Worm (Caenorhabditis elegans) whole organism, L3 larva: Measurements from ENCODE around the gene F13A2.3.

Source experiments
- R02D3.7 ChIP-seq: fragments of 150-350 bp; optimal IDR thresholded peaks from 2 replicates; lab custom pipeline; 2014; ENCODE audit warnings: missing biosample characterization, missing genetic modification characterization
- ZK546.5 ChIP-seq: sonication (generic microtip); optimal IDR thresholded peaks from 2 replicates; lab custom pipeline; 2017; ENCODE audit warnings: missing biosample characterization, missing genetic modification characterization
- ama-1 ChIP-seq: fragments of 150-350 bp; optimal IDR thresholded peaks from 2 replicates; lab custom pipeline; 2018
- ceh-16 ChIP-seq: sonication (generic microtip); optimal IDR thresholded peaks from 2 replicates; lab custom pipeline; 2017; ENCODE audit warnings: missing biosample characterization, missing genetic modification characterization
- ceh-28 ChIP-seq: fragments of 150-350 bp; optimal IDR thresholded peaks from 2 replicates; lab custom pipeline; 2014; ENCODE audit warnings: missing biosample characterization, missing genetic modification reagents, missing genetic modification characterization
- ceh-82 ChIP-seq: fragments of 150-350 bp; optimal IDR thresholded peaks from 2 replicates; lab custom pipeline; 2014; ENCODE audit warnings: missing biosample characterization, missing genetic modification characterization
- ceh-9 ChIP-seq: sonication (generic microtip); optimal IDR thresholded peaks from 2 replicates; lab custom pipeline; 2018; ENCODE audit warnings: missing biosample characterization, missing genetic modification characterization
- egl-27 ChIP-seq: sonication (generic microtip); optimal IDR thresholded peaks from 4 replicates; lab custom pipeline; 2017; ENCODE audit warnings: missing biosample characterization, missing genetic modification reagents, missing genetic modification characterization
- elt-2 ChIP-seq: sonication (generic microtip); optimal IDR thresholded peaks from 2 replicates; lab custom pipeline; 2016; ENCODE audit warnings: missing genetic modification reagents, mild to moderate bottlenecking, missing genetic modification characterization, missing compliant biosample characterization
- elt-3 ChIP-seq, 3 experiments: fragments of 150-350 bp in 1 of 3; sonication (generic microtip) in 2 of 3; optimal IDR thresholded peaks; 2 replicates in 2 of 3; 4 replicates in 1 of 3; lab custom pipeline; 2014 to 2017; ENCODE audit warnings: missing biosample characterization in 3 of 3, missing genetic modification characterization in 3 of 3
- eor-1 ChIP-seq, 2 experiments: fragments of 150-350 bp; optimal IDR thresholded peaks; 2 replicates each; lab custom pipeline; 2014 to 2018; ENCODE audit warnings: missing biosample characterization in 2 of 2, missing genetic modification characterization in 2 of 2
- fkh-10 ChIP-seq: sonication (generic microtip); optimal IDR thresholded peaks from 2 replicates; lab custom pipeline; 2017; ENCODE audit warnings: missing biosample characterization, missing genetic modification reagents, missing genetic modification characterization
- fkh-2 ChIP-seq: fragments of 150-350 bp; optimal IDR thresholded peaks from 2 replicates; lab custom pipeline; 2014; ENCODE audit warnings: missing biosample characterization, missing genetic modification reagents, missing genetic modification characterization
- hmg-11 ChIP-seq: sonication (generic microtip); optimal IDR thresholded peaks from 2 replicates; lab custom pipeline; 2016; ENCODE audit warnings: missing genetic modification characterization, missing compliant biosample characterization
- jun-1 ChIP-seq: fragments of 150-350 bp; optimal IDR thresholded peaks from 2 replicates; lab custom pipeline; 2014; ENCODE audit warnings: missing biosample characterization, missing genetic modification reagents, missing genetic modification characterization
- lin-15B ChIP-seq: fragments of 150-350 bp; optimal IDR thresholded peaks from 2 replicates; lab custom pipeline; 2014; ENCODE audit warnings: missing biosample characterization, missing genetic modification characterization
- lin-39 ChIP-seq: fragments of 150-350 bp; optimal IDR thresholded peaks from 2 replicates; lab custom pipeline; 2018; ENCODE audit warnings: missing biosample characterization, missing genetic modification reagents, missing genetic modification characterization
- lsy-12 ChIP-seq: sonication (generic microtip); optimal IDR thresholded peaks from 2 replicates; lab custom pipeline; 2016; ENCODE audit warnings: mild to moderate bottlenecking, missing genetic modification characterization, missing compliant biosample characterization
- mdl-1 ChIP-seq: fragments of 150-350 bp; optimal IDR thresholded peaks from 2 replicates; lab custom pipeline; 2014; ENCODE audit warnings: missing biosample characterization, missing genetic modification characterization
- nfya-1 ChIP-seq: sonication (generic microtip); optimal IDR thresholded peaks from 2 replicates; lab custom pipeline; 2017; ENCODE audit warnings: missing genetic modification characterization, mild to moderate bottlenecking, missing compliant biosample characterization, antibody characterized with exemption, moderate library complexity; ENCODE audit not compliant: insufficient read depth
- nhr-11 ChIP-seq: fragments of 150-350 bp; optimal IDR thresholded peaks from 2 replicates; lab custom pipeline; 2014; ENCODE audit warnings: missing biosample characterization, missing genetic modification characterization
- nhr-23 ChIP-seq: fragments of 150-350 bp; optimal IDR thresholded peaks from 2 replicates; lab custom pipeline; 2014; ENCODE audit warnings: missing biosample characterization, missing genetic modification reagents, missing genetic modification characterization
- nhr-237 ChIP-seq: fragments of 150-350 bp; optimal IDR thresholded peaks from 2 replicates; lab custom pipeline; 2014; ENCODE audit warnings: missing biosample characterization, missing genetic modification characterization
- nhr-28 ChIP-seq: fragments of 150-350 bp; optimal IDR thresholded peaks from 2 replicates; lab custom pipeline; 2014; ENCODE audit warnings: missing biosample characterization, missing genetic modification characterization
- nhr-43 ChIP-seq: sonication (generic microtip); optimal IDR thresholded peaks from 2 replicates; lab custom pipeline; 2016; ENCODE audit warnings: mild to moderate bottlenecking, missing genetic modification characterization, missing compliant biosample characterization; ENCODE audit not compliant: poor library complexity, severe bottlenecking
- nhr-67 ChIP-seq: fragments of 150-350 bp; optimal IDR thresholded peaks from 2 replicates; lab custom pipeline; 2014; ENCODE audit warnings: missing biosample characterization, missing genetic modification characterization
- pha-4 ChIP-seq: fragments of 150-350 bp; optimal IDR thresholded peaks from 2 replicates; lab custom pipeline; 2014; ENCODE audit warnings: missing biosample characterization, missing genetic modification reagents, missing genetic modification characterization
- pqm-1 ChIP-seq: fragments of 150-350 bp; optimal IDR thresholded peaks from 2 replicates; lab custom pipeline; 2017; ENCODE audit warnings: missing biosample characterization, missing genetic modification characterization, inconsistent platforms
- skn-1 ChIP-seq: fragments of 150-350 bp; optimal IDR thresholded peaks from 2 replicates; lab custom pipeline; 2014; ENCODE audit warnings: missing biosample characterization, missing genetic modification characterization
- tbx-2 ChIP-seq: sonication (generic microtip); optimal IDR thresholded peaks from 2 replicates; lab custom pipeline; 2016; ENCODE audit warnings: mild to moderate bottlenecking, missing genetic modification characterization, missing compliant biosample characterization
- unc-39 ChIP-seq: sonication (generic microtip); optimal IDR thresholded peaks from 4 replicates; lab custom pipeline; 2017; ENCODE audit warnings: missing biosample characterization, missing genetic modification characterization
- unc-62 ChIP-seq: fragments of 150-350 bp; sonication (generic microtip); optimal IDR thresholded peaks from 4 replicates; lab custom pipeline; 2014; ENCODE audit warnings: missing biosample characterization, missing genetic modification reagents, missing genetic modification characterization
- ztf-11 ChIP-seq: fragments of 150-350 bp; optimal IDR thresholded peaks from 2 replicates; lab custom pipeline; 2014; ENCODE audit warnings: missing biosample characterization, missing genetic modification characterization
- ztf-4 ChIP-seq: fragments of 150-350 bp; optimal IDR thresholded peaks from 2 replicates; lab custom pipeline; 2014; ENCODE audit warnings: missing biosample characterization, missing genetic modification characterization

The F13A2.3 gene

ce11 chrV:4387402-4387801, 8.8 kb downstream of the F13A2.3 start, which contains the start of gene F13A2.9:
TSS of gene F13A2.9 (minus strand) at chrV:4387502.
- TF ChIP-seq tbx-2 (tag; lab: Kevin White, UChicago) (no peak), pha-4 (tag; lab: Kevin White, UChicago) (no peak), lsy-12 (tag; lab: Kevin White, UChicago) (no peak), ceh-28 (tag; lab: Kevin White, UChicago) (no peak), ceh-9 (tag; lab: Kevin White, UChicago) (no peak), nfya-1 (tag; lab: Kevin White, UChicago) (no peak), pqm-1 (tag; lab: Kevin White, UChicago) (no peak), eor-1 (tag; optimal IDR thresholded peaks at IDR 0.05; lab: Kevin White, UChicago) (no peak), R02D3.7 (no peak), elt-3 (tag; optimal IDR thresholded peaks at IDR 0.05; lab: Kevin White, UChicago) (no peak), ceh-82 (tag; lab: Kevin White, UChicago) (no peak), nhr-23 (tag; lab: Kevin White, UChicago) (no peak), fkh-2 (tag; lab: Kevin White, UChicago) (no peak)

DNA sequence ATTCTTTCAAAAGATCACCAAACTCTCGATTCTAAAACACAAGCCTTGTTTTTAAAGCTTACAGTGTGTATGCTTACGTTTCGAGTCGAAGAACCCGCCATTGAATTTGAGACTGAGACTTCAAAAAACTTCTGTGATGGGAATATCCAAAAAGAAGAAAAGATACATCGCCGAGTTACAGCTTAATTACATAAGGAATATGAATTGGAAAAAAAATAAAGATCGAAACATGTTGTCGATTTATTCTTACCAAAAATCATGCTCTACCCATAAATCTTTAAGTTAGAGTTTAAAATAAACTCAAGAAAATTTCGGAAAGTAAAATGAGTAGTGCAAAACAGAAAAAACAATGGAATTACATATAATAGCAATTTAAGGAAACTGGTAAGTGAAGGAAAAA, 10.0 kb downstream of the F13A2.3 start, which contains the start of gene F13A2.10:
Gene F13A2.10, minus strand, starts transcription at position 101 of the 400 bp plus-strand sequence.
- TF ChIP-seq fkh-10 (no peak), lsy-12 (tag; lab: Kevin White, UChicago) (no peak), R02D3.7 (no peak), ceh-9 (tag; lab: Kevin White, UChicago) (no peak), elt-3 (tag; optimal IDR thresholded peaks at IDR 0.05; lab: Kevin White, UChicago) (no peak), ama-1 (lab: Kevin White, UChicago) (no peak), ZK546.5 (tag; lab: Kevin White, UChicago) (no peak), nhr-11 (no peak), nhr-28 (tag; lab: Kevin White, UChicago) (no peak), nhr-237 (no peak)

ce11 chrV:4384482-4384881, 11.7 kb downstream of the F13A2.3 start, which contains the start of gene F13A2.2:
TSS of gene F13A2.2 (minus strand) at chrV:4384582.
- TF ChIP-seq hmg-11 (tag; lab: Kevin White, UChicago) (no peak), nhr-11 (no peak), lin-39 (no peak), ztf-11 (tag; lab: Kevin White, UChicago) (no peak), skn-1 (tag; lab: Kevin White, UChicago) (no peak), elt-2 (tag; lab: Kevin White, UChicago) (no peak)

DNA sequence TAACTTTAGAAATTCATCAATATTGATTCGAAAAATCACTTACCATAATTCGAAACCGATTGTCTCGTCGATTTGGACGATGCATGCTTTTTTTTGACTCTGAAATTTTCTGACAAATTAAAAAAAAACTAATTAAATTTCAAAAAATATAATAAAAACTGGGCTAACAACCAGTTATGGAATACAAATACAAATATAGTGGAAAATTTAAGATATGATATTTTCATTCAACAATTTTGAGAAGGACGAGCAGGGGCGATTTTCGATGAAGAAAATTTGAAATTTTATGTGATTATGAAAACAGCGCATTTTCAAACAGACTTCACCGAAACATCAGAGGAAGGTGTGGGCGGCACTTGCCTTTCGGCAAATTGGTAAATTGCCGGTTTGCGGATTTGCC, 13.9 kb downstream of the F13A2.3 start, which contains the start of gene F13A2.1:
Gene F13A2.1, minus strand, starts transcription at position 101 of the 400 bp plus-strand sequence.
- TF ChIP-seq unc-62, result no peak
- no peak for TF ChIP-seq eor-1 (tag; optimal IDR thresholded peaks at IDR 0.05; lab: Kevin White, UChicago)
- no peak for TF ChIP-seq ceh-9 (tag; lab: Kevin White, UChicago)
- no peak for TF ChIP-seq mdl-1 (tag; lab: Kevin White, UChicago)
- no peak for TF ChIP-seq nhr-43 (tag; lab: Kevin White, UChicago)
- no peak for TF ChIP-seq nhr-11
- TF ChIP-seq tbx-2 (tag; lab: Kevin White, UChicago), result no peak
- no peak for TF ChIP-seq nhr-67 (tag; lab: Kevin White, UChicago)
- TF ChIP-seq elt-2 (tag; lab: Kevin White, UChicago), result no peak
- TF ChIP-seq lin-15B (tag; lab: Kevin White, UChicago), result no peak
- no peak for TF ChIP-seq unc-39 (tag; lab: Kevin White, UChicago)
- no peak for TF ChIP-seq ztf-11 (tag; lab: Kevin White, UChicago)
- TF ChIP-seq lsy-12 (tag; lab: Kevin White, UChicago), result no peak
- TF ChIP-seq jun-1 (tag; lab: Kevin White, UChicago), result no peak
- TF ChIP-seq ztf-4, result no peak
- TF ChIP-seq ZK546.5 (tag; lab: Kevin White, UChicago), result no peak
- TF ChIP-seq egl-27, result no peak
- no peak for TF ChIP-seq ama-1 (lab: Kevin White, UChicago)

DNA sequence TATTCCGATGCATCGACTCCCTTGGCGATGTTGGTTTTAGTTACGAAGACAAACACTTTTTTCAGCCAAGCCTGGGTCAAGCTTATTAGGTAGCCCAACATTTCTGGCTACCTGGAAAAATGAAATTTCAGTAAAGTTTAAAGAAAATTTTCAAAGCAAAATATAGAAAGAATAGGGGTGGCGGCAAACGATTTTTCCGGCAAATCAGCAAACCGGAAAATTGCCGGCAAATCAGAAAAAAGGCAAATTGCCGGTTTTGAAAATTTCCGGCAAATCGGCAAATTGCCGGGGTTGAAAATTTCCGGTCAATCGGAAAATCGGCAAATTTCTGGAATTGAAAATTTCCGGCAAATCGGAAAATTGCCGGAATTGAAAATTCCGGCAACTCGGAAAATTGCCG, 18.5 kb downstream of the F13A2.3 start, which contains the start of gene F32D1.8:
Gene F32D1.8, minus strand, starts transcription at position 101 of the 400 bp plus-strand sequence.
- TF ChIP-seq ceh-16, result no peak
- no peak for TF ChIP-seq skn-1 (tag; lab: Kevin White, UChicago)
- no peak for TF ChIP-seq lsy-12 (tag; lab: Kevin White, UChicago)
